Worm (Caenorhabditis elegans) whole organism, dauer: ENCODE results near the gene best-4.

Experiments used
- unc-62 ChIP-seq: sonication (generic microtip); optimal IDR thresholded peaks from 2 replicates; lab custom pipeline; 2017; ENCODE audit warnings: missing biosample characterization, missing genetic modification reagents, missing genetic modification characterization

The best-4 gene

DNA sequence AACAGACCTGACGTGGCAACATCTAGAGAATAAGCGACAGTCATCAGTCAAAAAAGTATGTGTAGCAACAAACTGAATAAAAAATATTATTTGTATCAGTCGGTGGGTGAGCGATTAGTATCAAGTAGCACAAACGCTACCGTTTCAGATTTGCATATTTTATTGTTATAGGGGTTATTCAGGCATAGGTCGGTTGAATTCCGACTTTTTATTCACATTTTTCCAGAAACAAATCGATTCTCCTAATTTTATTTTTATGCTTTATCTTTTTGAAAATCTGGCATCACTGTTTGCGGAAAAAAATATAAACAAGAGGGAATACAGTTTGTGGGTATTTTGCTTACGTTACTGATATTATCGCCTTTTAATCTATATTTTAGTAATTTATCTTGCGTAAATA, at the start of gene best-4:
best-4 (minus strand) TSS at position 101 of the 400 bp plus-strand sequence.
- TF ChIP-seq unc-62 (GFP tag; lab: Kevin White, UChicago): no peak

DNA sequence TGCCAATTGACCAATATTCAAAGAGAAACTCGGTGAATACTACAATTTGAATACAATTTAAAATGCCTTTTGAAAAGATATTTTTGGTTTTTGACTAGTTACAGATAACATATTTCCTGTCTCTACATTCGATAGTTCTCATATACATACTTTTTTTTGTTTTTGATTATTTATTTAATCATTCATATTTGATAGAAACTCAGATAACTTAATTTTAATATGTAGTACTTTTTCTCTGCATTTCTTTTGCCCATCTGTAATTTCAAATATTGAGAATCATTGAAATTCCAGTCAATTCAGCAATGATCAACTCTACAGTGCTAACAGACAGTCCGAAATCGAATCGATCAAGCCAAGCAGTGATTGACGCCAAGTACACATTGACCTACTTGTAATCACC, 49.3 kb upstream of the best-4 start, which contains the start of gene C23H3.2:
C23H3.2 (plus strand) TSS at position 301 of the 400 bp plus-strand sequence.
- TF ChIP-seq unc-62 (GFP tag; lab: Kevin White, UChicago): no peak

DNA sequence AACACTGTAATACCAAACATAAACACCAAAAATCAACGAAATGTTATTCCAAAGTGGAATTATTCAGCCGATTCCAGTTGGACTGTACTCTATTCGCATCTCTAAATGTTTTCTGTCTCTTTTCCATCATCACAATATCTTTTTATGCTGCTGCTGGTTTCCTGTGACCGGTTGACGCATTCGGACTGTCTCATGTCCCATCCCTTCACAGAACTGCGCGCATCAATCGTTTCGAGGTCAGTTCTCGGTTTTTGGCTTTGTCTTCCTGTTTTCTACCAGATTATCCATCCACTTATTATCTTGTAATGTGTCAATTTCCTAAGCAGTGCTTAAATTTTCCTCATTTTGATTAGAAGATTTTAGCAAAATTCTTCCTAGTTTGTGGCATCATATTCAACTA, 48.4 kb upstream of the best-4 start:
- TF ChIP-seq unc-62 (GFP tag; lab: Kevin White, UChicago): no peak

DNA sequence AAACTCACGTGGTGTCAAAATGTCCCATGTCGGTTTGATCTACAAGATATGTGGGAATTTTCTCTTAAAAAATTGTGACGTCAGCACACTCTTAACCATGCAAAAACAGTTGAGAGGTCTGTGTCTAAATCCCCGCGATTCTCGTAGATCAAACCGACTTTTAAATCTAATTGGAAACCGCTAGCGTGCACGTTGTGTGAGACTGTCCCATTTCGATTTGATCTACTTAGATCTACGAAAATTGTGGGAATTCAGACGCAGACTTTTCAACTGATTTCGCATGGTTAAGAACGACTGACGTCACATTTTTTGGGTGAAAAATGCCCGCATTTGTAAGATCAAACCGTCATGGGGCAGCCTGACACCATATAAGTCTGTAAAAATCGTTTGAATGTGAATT, 46.2 kb upstream of the best-4 start:
- no peak for TF ChIP-seq unc-62 (GFP tag; lab: Kevin White, UChicago)

DNA sequence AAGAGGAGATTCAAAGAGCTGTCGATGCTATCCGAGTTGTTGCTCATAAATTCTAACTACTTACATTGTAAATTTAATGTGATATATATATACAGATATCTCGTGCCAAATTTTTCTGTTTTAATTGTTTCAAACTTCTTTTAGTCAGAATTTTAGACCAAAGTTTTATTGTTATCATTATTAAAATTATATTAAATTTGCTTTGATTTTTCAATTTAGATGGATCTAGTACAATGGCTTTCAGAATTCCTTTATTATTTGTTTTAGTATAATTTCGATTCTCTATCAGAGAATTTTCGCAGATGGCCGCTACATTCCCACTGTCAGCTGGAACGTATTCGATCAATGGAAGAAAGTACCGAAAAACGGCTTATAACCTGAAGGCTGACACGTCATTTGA, 45.7 kb upstream of the best-4 start, which contains the start of gene ascc-1:
ascc-1 (plus strand) TSS at position 301 of the 400 bp plus-strand sequence.
- TF ChIP-seq unc-62 (GFP tag; lab: Kevin White, UChicago): no peak

DNA sequence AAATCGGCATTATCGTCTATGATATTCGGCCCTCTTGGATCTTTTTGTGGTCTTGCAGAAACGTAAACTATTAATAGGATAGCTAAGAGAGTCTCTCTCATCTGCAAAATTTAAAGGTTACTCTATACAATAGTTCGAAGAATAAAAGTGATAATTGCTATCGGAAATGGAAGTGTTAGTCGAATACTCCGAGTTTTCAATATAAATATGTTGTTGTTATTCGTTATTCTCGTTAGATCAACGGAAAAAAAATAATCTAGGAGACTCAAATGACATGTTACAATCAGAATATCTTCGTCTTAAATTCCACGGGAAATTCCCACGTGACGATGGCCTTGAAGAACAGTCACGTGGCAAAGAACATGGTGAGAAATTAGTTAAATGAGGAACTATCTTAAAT, 43.5 kb upstream of the best-4 start, which contains the start of gene tre-5:
tre-5 (minus strand) TSS at position 101 of the 400 bp plus-strand sequence.
- TF ChIP-seq unc-62 (GFP tag; lab: Kevin White, UChicago): no peak

DNA sequence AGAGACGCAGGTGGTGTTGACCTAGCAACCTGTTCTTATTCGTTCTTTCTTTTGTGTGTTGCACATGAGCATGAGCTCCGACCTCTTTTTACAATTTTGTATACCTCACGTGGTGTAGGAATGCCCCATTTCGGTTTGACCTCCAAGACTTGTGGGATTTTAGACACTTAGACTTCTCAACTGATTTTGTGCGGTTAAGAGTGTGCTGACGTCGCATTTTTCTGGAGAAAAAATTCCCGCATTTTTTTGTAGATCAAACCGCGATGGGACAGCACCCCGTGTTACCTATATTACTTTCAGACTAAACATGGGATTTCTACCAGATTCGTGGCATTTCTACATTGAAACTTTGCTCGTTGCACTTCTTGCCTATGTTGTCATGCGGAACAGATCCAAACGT, 39.7 kb upstream of the best-4 start, which contains the start of gene sptl-1:
sptl-1 (plus strand) TSS at position 301 of the 400 bp plus-strand sequence.
- TF ChIP-seq unc-62 (GFP tag; lab: Kevin White, UChicago): no peak

DNA sequence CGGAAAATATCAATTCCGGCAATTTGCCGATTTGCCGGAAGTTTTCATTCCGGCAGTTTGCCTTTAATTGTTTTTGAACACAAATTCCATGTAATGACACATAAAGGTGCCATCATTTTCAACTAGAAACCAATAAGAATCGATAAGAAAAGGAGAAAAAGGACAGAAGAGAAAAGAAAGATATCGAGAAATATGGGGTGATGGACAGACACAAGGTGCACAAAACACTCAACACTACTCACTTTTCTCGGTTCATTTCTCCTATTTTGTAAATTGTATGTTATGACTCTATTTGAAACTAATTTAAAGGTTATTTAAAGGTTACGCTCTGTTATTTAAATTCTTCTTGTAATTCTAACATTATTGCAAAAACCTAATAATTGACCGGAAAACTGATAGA, 39.2 kb upstream of the best-4 start:
- no peak for TF ChIP-seq unc-62 (GFP tag; lab: Kevin White, UChicago)

DNA sequence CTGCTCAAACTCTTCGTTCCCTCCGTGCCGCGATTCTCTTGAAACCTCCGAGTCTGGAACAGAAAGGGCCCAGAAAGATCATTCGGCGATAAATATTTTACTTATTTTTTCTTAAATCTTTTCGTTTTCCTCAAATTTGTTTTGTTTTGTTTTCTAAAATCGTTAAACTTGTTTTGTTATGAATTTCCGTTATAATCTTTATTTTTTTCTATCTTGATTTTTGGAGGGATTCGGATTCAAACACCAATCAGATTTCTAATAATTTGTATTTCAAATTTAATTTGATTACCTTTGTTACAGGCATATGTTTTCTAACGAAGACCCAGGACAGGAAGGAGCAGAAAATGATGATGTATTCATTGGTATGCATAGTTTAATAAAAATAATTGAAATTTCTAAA, 35.6 kb upstream of the best-4 start, which contains the start of gene C23H3.5:
C23H3.5 (plus strand) TSS at position 301 of the 400 bp plus-strand sequence.
- no peak for TF ChIP-seq unc-62 (GFP tag; lab: Kevin White, UChicago)

DNA sequence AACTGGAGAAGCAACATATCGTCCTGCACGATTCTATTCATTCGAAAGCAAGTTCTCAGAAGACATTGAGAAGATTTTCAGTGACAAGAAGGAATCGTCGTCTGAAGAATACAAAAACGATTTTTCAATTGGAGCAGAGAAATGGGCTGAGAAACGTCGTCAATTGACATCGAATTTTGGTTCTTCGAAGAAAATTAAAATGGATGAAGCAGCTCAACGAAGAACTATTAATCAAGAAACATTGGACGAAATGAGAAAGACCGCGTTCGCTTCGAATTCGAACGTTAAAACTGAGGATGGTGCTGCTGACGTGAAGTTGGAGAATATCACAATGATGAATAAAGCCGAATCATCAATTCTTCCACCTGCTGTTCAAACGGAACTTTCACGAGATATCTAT, 34.4 kb upstream of the best-4 start, which contains the start of gene rpt-4:
rpt-4 (minus strand) TSS at position 101 of the 400 bp plus-strand sequence.
- TF ChIP-seq unc-62 (GFP tag; lab: Kevin White, UChicago): no peak

DNA sequence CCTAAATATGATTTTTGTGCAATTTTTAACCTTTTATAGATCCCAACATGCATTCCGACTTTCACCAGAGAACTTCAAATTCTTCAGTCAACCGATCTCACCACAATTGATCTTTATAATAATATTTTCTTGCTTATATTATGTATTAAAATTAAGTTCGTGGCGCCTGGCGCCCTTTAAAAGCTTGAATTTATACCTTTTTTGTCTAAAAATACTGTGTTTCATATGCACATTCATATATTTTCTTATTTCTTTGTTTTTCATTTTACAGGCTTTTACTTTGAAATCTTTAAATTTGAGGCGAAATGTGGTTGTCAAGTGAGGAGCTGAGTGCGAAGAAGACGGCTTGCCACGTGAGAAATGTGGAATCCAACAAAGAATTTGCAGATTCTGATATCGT, 33.1 kb upstream of the best-4 start, which contains the start of gene rpoa-49:
rpoa-49 (plus strand) TSS at position 301 of the 400 bp plus-strand sequence.
- no peak for TF ChIP-seq unc-62 (GFP tag; lab: Kevin White, UChicago)

DNA sequence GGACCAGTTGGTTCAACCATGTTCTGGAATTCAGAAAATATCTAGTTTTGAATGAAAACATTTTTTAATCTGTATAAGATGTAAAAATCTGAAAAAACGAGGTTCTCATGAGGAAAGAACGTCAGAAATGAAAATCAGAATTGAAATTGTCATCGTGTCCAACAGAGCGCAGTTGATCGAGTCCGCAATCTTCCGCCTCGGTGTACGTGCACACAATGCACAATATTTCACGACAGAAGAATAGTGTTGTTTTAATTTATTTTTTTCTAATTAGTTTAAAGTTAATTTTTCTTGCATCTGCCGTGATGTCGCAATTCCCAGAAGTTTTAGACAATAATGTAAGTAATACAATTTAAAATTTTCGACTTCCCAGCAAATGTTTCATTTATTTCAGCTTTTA, 32.0 kb upstream of the best-4 start, which contains the start of gene nfyc-1:
nfyc-1 (plus strand) TSS at position 268 of the 400 bp plus-strand sequence.
- no peak for TF ChIP-seq unc-62 (GFP tag; lab: Kevin White, UChicago)

DNA sequence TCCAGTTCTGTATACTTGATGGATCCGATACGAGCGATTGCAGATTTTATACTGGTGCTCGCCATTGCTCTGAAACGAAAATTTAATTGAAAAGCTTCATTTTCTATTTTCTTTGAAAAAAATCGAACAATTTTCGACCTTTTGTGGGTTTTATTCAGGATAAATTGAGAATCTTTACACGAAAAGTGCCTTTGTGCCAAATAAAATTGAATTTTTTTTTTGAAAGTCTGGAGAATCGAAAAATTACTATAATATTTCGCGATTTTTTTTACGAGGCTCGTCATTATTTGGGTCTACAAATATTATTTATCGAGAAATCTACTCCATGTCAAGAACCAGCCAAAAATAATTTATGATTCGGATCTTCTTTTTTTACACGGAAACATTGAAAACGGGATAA, 30.2 kb upstream of the best-4 start, which contains the start of gene F23F1.10:
F23F1.10 (minus strand) TSS at position 69 of the 400 bp plus-strand sequence.
- TF ChIP-seq unc-62 (GFP tag; lab: Kevin White, UChicago): no peak

DNA sequence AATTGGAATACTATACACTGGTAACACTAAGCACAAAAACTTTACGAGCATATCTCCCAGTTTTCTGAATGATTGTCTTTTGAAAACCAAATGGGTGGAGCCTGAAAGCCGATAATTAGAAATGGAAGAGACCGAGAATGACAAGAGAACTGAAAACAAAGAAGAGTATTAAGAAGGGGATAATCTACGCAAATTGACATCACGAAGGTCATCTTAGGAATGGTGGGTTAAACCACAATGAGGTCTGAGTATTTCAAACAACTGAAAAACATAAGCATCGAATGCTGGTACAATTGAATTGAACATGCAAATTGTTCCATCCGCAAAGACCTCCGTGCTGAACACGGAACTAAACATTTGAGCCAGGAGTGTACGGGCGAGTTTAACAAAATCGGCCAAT, 27.8 kb upstream of the best-4 start, which contains the start of gene spp-24:
spp-24 (minus strand) TSS at position 101 of the 400 bp plus-strand sequence.
- no peak for TF ChIP-seq unc-62 (GFP tag; lab: Kevin White, UChicago)

DNA sequence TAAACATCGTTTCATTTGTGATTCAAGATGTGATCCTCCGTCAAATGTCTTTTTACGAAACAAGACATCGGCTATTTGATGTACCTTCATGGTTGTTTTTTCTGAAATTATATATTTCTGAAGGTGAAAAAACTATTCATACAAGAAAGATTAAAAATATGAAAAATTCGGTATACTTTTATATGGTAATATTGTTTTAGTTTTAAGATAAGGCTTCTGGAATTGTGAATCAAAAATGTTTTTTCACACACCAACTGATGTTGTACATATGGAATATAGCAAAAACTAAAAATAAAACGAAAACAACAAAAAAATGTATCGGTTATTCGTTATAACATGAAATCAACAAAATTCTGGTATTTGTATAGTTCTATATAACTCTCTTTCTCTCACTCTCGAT, 25.5 kb upstream of the best-4 start, which contains the start of gene F23F1.6:
F23F1.6 (minus strand) TSS at position 101 of the 400 bp plus-strand sequence.
- no peak for TF ChIP-seq unc-62 (GFP tag; lab: Kevin White, UChicago)

DNA sequence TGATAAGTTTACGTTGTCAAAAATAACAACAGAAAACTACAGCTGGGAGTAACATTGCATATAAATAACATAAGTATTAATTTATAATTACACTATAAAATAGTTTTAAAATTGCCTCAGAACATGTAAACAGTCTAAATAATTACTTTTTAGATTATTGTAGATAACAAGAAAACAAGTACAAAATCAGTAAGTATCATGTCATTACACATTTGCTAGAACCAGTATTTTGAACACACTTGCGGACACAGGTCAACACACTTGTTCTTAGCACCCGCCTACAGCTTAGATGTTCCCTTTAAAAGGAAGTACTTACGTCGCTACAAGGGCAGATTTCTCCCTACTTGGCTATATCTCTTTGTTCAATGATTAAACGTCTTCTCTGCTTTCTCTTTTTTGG, 22.2 kb upstream of the best-4 start, which contains the start of gene F23F1.2:
F23F1.2 (plus strand) TSS at position 301 of the 400 bp plus-strand sequence.
- no peak for TF ChIP-seq unc-62 (GFP tag; lab: Kevin White, UChicago)

DNA sequence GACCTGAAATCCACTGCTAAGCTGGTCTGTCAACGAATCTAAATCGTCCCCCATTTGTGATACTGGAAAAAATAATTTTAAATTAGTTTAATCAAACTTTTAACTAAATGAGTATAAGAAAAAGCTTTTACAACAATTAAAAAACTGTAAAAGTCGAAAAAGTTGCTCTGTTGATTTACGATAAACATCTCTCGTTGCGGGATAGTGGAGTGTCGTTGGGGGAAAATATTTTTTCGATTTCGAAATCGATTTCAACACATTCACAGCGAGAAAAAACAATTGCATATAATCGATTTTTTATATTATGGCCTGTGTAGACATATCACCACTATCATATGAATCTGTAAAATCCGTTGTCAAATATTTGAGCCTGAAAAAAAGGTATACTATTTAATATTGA, 19.8 kb upstream of the best-4 start, which contains the start of the genes F23F1.5 and fbxc-54:
F23F1.5 (minus strand) TSS at position 64 of the 400 bp plus-strand sequence.
fbxc-54 (plus strand) TSS at position 199 of the 400 bp plus-strand sequence.
- TF ChIP-seq unc-62 (GFP tag; lab: Kevin White, UChicago): no peak
